Worm (Caenorhabditis elegans): Measurements from ENCODE around the gene F44E2.3.
A peak's percentile ranks its signal among the peaks of the same experiment; 100 is the strongest.

The F44E2.3 gene

ce11 chrIII:8799964-8800795, 28.9 kb downstream of the F44E2.3 start, which contains the start of gene F54F2.6 (continued):
- peak; percentile 82 for TF ChIP-seq lin-39 (tag; optimal IDR thresholded peaks at IDR 0.05)
- TF ChIP-seq snpc-4 (tag; optimal IDR thresholded peaks at IDR 0.05), result peak; percentile 63
- no peak for TF ChIP-seq R02D3.7 (tag; optimal IDR thresholded peaks at IDR 0.05)
- no peak for TF ChIP-seq nhr-12 (tag; optimal IDR thresholded peaks at IDR 0.05)
- TF ChIP-seq egl-27 (tag; optimal IDR thresholded peaks at IDR 0.05), result peak; percentile 93
- TF ChIP-seq nhr-129 (tag; optimal IDR thresholded peaks at IDR 0.05), result peak; percentile 95
- peak; percentile 83 for TF ChIP-seq blmp-1 (tag; optimal IDR thresholded peaks at IDR 0.05; ENCODE audit: insufficient read depth)
- TF ChIP-seq alr-1 (tag; optimal IDR thresholded peaks at IDR 0.05), result peak; percentile 90
- no peak for TF ChIP-seq skn-1 (tag; optimal IDR thresholded peaks at IDR 0.05)
- TF ChIP-seq ztf-4 (tag; optimal IDR thresholded peaks at IDR 0.05), result peak; percentile 89
- peak; percentile 90 for TF ChIP-seq nhr-21 (tag; optimal IDR thresholded peaks at IDR 0.05)
- no peak for TF ChIP-seq nhr-23 (tag; optimal IDR thresholded peaks at IDR 0.05)
- peak; percentile 87 for TF ChIP-seq crh-2 (tag; optimal IDR thresholded peaks at IDR 0.05)
- no peak for TF ChIP-seq peb-1 (tag; optimal IDR thresholded peaks at IDR 0.05)
- no peak for TF ChIP-seq ama-1 (optimal IDR thresholded peaks at IDR 0.05)
- peak; percentile 85 for TF ChIP-seq unc-55 (GFP tag; optimal IDR thresholded peaks at IDR 0.05)
- TF ChIP-seq ceh-82 (tag; optimal IDR thresholded peaks at IDR 0.05), result no peak
- TF ChIP-seq ztf-1 (GFP tag; conservative IDR thresholded peaks at IDR 0.05), result no peak

- TF ChIP-seq lin-39 (tag; optimal IDR thresholded peaks at IDR 0.05), result no peak
- TF ChIP-seq nhr-10 (tag; optimal IDR thresholded peaks at IDR 0.05), result no peak
- no peak for TF ChIP-seq nhr-23 (tag; optimal IDR thresholded peaks at IDR 0.05)
- TF ChIP-seq skn-1 (tag; optimal IDR thresholded peaks at IDR 0.05), result peak; percentile 49
- TF ChIP-seq sma-9 (GFP tag; optimal IDR thresholded peaks at IDR 0.05), result peak; percentile 96
- TF ChIP-seq sma-9 (tag; optimal IDR thresholded peaks at IDR 0.05), result no peak
- TF ChIP-seq alr-1 (tag; optimal IDR thresholded peaks at IDR 0.05), result peak; percentile 60
- peak; percentile 97 for TF ChIP-seq nhr-129 (tag; optimal IDR thresholded peaks at IDR 0.05)
- no peak for TF ChIP-seq dmd-4 (tag; optimal IDR thresholded peaks at IDR 0.05)
- peak; percentile 80 for TF ChIP-seq zag-1 (tag; optimal IDR thresholded peaks at IDR 0.05)
- TF ChIP-seq ztf-11 (tag; optimal IDR thresholded peaks at IDR 0.05), result no peak
- TF ChIP-seq snpc-4 (tag; optimal IDR thresholded peaks at IDR 0.05), result peak; percentile 13
- peak; percentile 95 for TF ChIP-seq egl-27 (tag; optimal IDR thresholded peaks at IDR 0.05)
- TF ChIP-seq mbf-1 (tag; optimal IDR thresholded peaks at IDR 0.05), result no peak
- TF ChIP-seq nhr-21 (tag; optimal IDR thresholded peaks at IDR 0.05), result peak; percentile 93
- peak; percentile 78 for TF ChIP-seq lin-13 (GFP tag; optimal IDR thresholded peaks at IDR 0.05)
- TF ChIP-seq sem-4 (tag; optimal IDR thresholded peaks at IDR 0.05), result peak; percentile 84
- peak; percentile 1 for TF ChIP-seq ZK546.5 (tag; optimal IDR thresholded peaks at IDR 0.05)
- TF ChIP-seq nhr-25 (tag; optimal IDR thresholded peaks at IDR 0.05), result peak; percentile 90
- no peak for TF ChIP-seq peb-1 (tag; optimal IDR thresholded peaks at IDR 0.05)
- peak; percentile 81 to 93 for TF ChIP-seq mdl-1 (tag; optimal IDR thresholded peaks at IDR 0.05)
- peak; percentile 59 for TF ChIP-seq unc-62 (GFP tag; optimal IDR thresholded peaks at IDR 0.05)
- TF ChIP-seq ceh-82 (tag; optimal IDR thresholded peaks at IDR 0.05), result peak; percentile 42
- TF ChIP-seq fos-1 (tag; optimal IDR thresholded peaks at IDR 0.05), result peak; percentile 98
- peak; percentile 97 for TF ChIP-seq crh-2 (tag; optimal IDR thresholded peaks at IDR 0.05)
- TF ChIP-seq lin-11 (tag; optimal IDR thresholded peaks at IDR 0.05), result peak; percentile 79
- TF ChIP-seq elt-3 (tag; optimal IDR thresholded peaks at IDR 0.05), result no peak
- TF ChIP-seq nhr-237 (tag; optimal IDR thresholded peaks at IDR 0.05), result no peak
- TF ChIP-seq ama-1 (optimal IDR thresholded peaks at IDR 0.05), result no peak
- peak; percentile 91 for TF ChIP-seq F13H6.1 (tag; optimal IDR thresholded peaks at IDR 0.05)
- TF ChIP-seq R02D3.7 (tag; optimal IDR thresholded peaks at IDR 0.05), result no peak
- no peak for TF ChIP-seq nhr-12 (tag; optimal IDR thresholded peaks at IDR 0.05)
- TF ChIP-seq unc-39 (tag; optimal IDR thresholded peaks at IDR 0.05), result no peak
- TF ChIP-seq unc-55 (GFP tag; optimal IDR thresholded peaks at IDR 0.05), result peak; percentile 81
- no peak for TF ChIP-seq aly-2 (tag; optimal IDR thresholded peaks at IDR 0.05)
- peak; percentile 83 for TF ChIP-seq blmp-1 (tag; optimal IDR thresholded peaks at IDR 0.05; ENCODE audit: insufficient read depth)
- TF ChIP-seq nhr-77 (tag; optimal IDR thresholded peaks at IDR 0.05), result no peak
- TF ChIP-seq ztf-1 (GFP tag; conservative IDR thresholded peaks at IDR 0.05), result no peak
- TF ChIP-seq elt-1 (tag; optimal IDR thresholded peaks at IDR 0.05), result no peak
- TF ChIP-seq gmeb-1 (tag; optimal IDR thresholded peaks at IDR 0.05), result peak; percentile 69
- peak; percentile 92 for TF ChIP-seq nhr-6 (tag; optimal IDR thresholded peaks at IDR 0.05)
- TF ChIP-seq sma-3 (GFP tag; optimal IDR thresholded peaks at IDR 0.05), result peak; percentile 91
- no peak for TF ChIP-seq nhr-11 (tag; optimal IDR thresholded peaks at IDR 0.05)
- TF ChIP-seq mab-5 (tag; optimal IDR thresholded peaks at IDR 0.05), result peak; percentile 81
- TF ChIP-seq ceh-16 (tag; optimal IDR thresholded peaks at IDR 0.05), result peak; percentile 6
- TF ChIP-seq C34F6.9 (tag; optimal IDR thresholded peaks at IDR 0.05), result peak; percentile 95
- peak; percentile 90 for TF ChIP-seq Y55F3AM.14 (GFP tag; optimal IDR thresholded peaks at IDR 0.05)
Measured at ce11 chrIII:8797211-8797733, 31.8 kb downstream of the F44E2.3 start.

All from whole organism, L2 larva.